Worm (Caenorhabditis elegans): ENCODE measurements around the gene F42A9.11.

The F42A9.11 gene

DNA sequence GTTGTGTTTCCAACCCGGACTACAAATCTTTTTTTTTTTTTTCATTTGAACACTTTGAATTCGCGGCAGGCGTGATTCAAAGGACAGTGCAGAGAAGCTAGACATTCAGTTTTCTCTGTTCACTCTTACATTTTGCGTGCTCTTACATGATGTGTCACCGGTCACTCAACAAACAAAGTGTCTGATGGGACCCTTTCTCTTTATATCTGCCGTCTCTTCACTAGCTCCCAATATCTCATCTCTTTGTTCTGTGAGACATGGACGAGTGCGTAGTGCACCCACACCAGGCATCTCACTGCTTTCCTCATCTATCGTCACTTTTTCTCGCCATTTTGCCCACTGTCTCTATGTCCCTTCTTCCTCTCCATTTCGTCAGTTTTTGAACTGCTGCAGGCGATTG lies 40.4 kb upstream of the F42A9.11 start (continued):
- peak; percentile 58 for TF ChIP-seq attf-4 (tag; optimal IDR thresholded peaks at IDR 0.05)
- no peak for TF ChIP-seq lin-39 (tag; optimal IDR thresholded peaks at IDR 0.05)
- no peak for TF ChIP-seq daf-19 (GFP tag; conservative IDR thresholded peaks at IDR 0.05)
- TF ChIP-seq zag-1 (tag; optimal IDR thresholded peaks at IDR 0.05), result no peak
- TF ChIP-seq ceh-44 (GFP tag; IDR thresholded peaks at IDR 0.05), result no peak
- TF ChIP-seq lsy-2 (tag; optimal IDR thresholded peaks at IDR 0.05), result peak; percentile 30 to 51
- peak; percentile 71 for TF ChIP-seq nhr-11 (tag; optimal IDR thresholded peaks at IDR 0.05)
- no peak for TF ChIP-seq pha-4 (GFP tag; IDR thresholded peaks at IDR 0.05)
- TF ChIP-seq pha-4 (tag; optimal IDR thresholded peaks at IDR 0.05), result peak; percentile 40
- TF ChIP-seq vab-7 (GFP tag; IDR thresholded peaks at IDR 0.05), result 0 out of 2 replicates have a peak, but pooled peaks have one; percentile 31
- peak; percentile 54 for TF ChIP-seq dpl-1 (GFP tag; optimal IDR thresholded peaks at IDR 0.05)
- TF ChIP-seq nhr-42 (GFP tag; IDR thresholded peaks at IDR 0.05), result no peak
- TF ChIP-seq D1046.2 (GFP tag; IDR thresholded peaks at IDR 0.05), result no peak
- no peak for TF ChIP-seq F26F4.8 (GFP tag; conservative IDR thresholded peaks at IDR 0.05)
- TF ChIP-seq skn-1 (tag; optimal IDR thresholded peaks at IDR 0.05), result no peak
- peak in 1 of 2 experiments; percentile 26 for TF ChIP-seq mdl-1 (tag; optimal IDR thresholded peaks at IDR 0.05)
- TF ChIP-seq aha-1 (tag), result peak; percentile 89
- TF ChIP-seq lin-13 (GFP tag; optimal IDR thresholded peaks at IDR 0.05), result peak; percentile 50
- TF ChIP-seq hlh-30 (tag; optimal IDR thresholded peaks at IDR 0.05; ENCODE audit: insufficient read depth), result peak; percentile 50

DNA sequence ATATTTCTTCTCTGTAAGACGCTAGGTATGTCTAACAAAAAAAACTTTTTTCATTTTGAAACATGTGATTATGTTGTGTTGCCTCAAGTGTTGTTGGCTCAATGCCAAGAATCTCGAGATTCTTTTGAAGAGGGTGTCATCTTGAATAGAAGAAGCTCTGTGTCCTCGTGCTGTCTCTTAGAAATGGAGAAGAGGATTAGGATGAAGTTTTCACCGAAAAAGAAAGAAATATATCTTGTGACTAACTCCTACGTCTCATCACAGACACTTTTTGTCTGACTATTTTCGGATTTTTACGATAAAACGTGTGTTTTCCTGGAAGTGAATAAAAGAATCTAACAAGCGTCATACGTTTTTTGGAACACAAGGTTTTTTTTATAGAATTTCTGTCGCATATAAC lies 39.8 kb upstream of the F42A9.11 start:
- TF ChIP-seq hlh-30 (tag; optimal IDR thresholded peaks at IDR 0.05; ENCODE audit: insufficient read depth) (peak; percentile 60), lsy-2 (tag; optimal IDR thresholded peaks at IDR 0.05) (peak in 1 of 2 experiments; percentile 33), zfp-3 (GFP tag; conservative IDR thresholded peaks at IDR 0.05) (no peak)

DNA sequence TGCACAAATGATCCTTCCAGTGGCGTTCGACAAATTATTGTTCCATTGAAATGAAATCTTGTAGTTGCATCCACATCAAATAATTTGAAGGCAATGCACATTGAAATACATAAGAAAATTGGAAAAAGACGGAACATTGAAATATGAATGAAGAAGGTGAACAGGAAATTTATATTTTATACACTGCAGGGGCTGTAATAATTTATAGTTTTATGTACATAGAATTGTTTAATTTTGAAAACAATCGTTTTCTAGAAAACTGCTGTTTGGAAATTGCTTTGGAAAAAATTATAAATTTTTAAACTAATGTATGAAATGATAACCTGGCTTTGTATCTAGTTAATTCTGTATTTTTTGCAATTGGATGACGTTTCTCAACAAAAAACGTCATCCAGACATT lies 32.1 kb upstream of the F42A9.11 start, which contains the start of gene Y59H11AR.3:
Y59H11AR.3 (minus strand) TSS at position 101 of the 400 bp plus-strand sequence.
- TF ChIP-seq php-3 (GFP tag; IDR thresholded peaks at IDR 0.05), result no peak
- TF ChIP-seq vab-7 (GFP tag; IDR thresholded peaks at IDR 0.05), result no peak
- TF ChIP-seq T26A8.4 (GFP tag; IDR thresholded peaks at IDR 0.05), result no peak
- no peak for TF ChIP-seq D1046.2 (GFP tag; IDR thresholded peaks at IDR 0.05)
- TF ChIP-seq fkh-10 (GFP tag; optimal IDR thresholded peaks at IDR 0.05), result no peak
- no peak for TF ChIP-seq zip-11 (GFP tag; IDR thresholded peaks at IDR 0.05)
- no peak for TF ChIP-seq F10B5.3 (tag; optimal IDR thresholded peaks at IDR 0.05)
- TF ChIP-seq ceh-28 (tag; optimal IDR thresholded peaks at IDR 0.05), result no peak
- TF ChIP-seq fos-1 (tag; optimal IDR thresholded peaks at IDR 0.05), result no peak
- no peak for TF ChIP-seq zip-2 (tag; optimal IDR thresholded peaks at IDR 0.05)

DNA sequence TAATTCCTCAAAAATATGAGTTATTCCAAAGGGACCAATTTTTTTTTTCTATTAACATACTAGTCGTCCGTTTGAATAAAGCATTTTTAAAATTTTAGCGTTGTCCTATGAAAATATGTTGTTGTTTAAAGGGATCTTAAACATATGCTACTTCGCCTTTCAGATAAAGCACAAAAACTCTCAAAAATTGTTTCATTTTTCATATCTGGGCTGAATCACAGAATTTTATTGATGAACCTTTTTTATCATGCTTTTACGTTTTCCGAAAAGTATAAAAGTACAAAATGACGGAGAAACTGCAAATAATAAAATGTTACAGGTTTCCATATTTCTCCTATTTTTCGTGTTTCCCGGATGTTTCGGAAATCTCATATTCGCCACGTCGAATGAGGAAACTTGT lies 31.7 kb upstream of the F42A9.11 start, which contains the start of gene clec-181:
clec-181 (plus strand) TSS at position 301 of the 400 bp plus-strand sequence.
- TF ChIP-seq vab-7 (GFP tag; IDR thresholded peaks at IDR 0.05) (no peak), ama-1 (optimal IDR thresholded peaks at IDR 0.05) (no peak), nhr-41 (GFP tag; IDR thresholded peaks at IDR 0.05) (no peak), mxl-3 (GFP tag; optimal IDR thresholded peaks at IDR 0.05) (no peak), dmd-9 (GFP tag; IDR thresholded peaks at IDR 0.05) (no peak), arid-1 (GFP tag; conservative IDR thresholded peaks at IDR 0.05) (no peak)

DNA sequence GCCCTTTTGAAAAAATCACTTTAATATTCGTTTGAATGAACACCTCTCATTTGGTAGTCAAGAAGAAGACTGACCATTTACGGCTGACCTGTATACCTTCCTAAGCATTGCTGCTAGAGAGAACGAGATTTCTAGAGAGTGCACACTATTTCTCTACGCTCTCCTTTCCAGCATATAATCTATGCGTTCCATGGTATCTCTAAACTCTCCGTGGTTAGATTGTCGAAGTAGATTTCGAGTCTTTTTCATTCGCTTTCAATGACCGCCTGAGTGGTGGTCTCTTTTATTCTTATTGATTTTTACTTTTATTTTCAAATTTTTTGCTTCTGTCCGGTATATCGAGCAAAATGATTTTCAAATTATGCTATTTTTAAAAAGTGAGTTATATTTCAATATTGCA lies 29.9 kb upstream of the F42A9.11 start:
- TF ChIP-seq F37D6.2 (tag; optimal IDR thresholded peaks at IDR 0.05) (no peak), lsy-2 (tag; optimal IDR thresholded peaks at IDR 0.05) (peak in 1 of 2 experiments; percentile 12), duxl-1 (tag; optimal IDR thresholded peaks at IDR 0.05; ENCODE audit: poor library complexity) (peak; percentile 91), arid-1 (GFP tag; conservative IDR thresholded peaks at IDR 0.05) (no peak), hmg-1.1 (GFP tag; IDR thresholded peaks at IDR 0.05) (peak; percentile 45; the same call in 1 of the 2 replicates), rbr-2 (tag; optimal IDR thresholded peaks at IDR 0.05) (peak; percentile 7), sdz-12 (GFP tag; optimal IDR thresholded peaks at IDR 0.05) (no peak), unc-62 (GFP tag; optimal IDR thresholded peaks at IDR 0.05 in 1 of 2) (peak in 1 of 2 experiments; percentile 28), unc-62 (tag; optimal IDR thresholded peaks at IDR 0.05) (no peak), gei-8 (GFP tag; optimal IDR thresholded peaks at IDR 0.05) (no peak)
